Fruit fly (Drosophila melanogaster) whole organism, wandering third instar larva: ENCODE data around the gene inaE.

ENCODE experiments used
- Abd-B ChIP-seq: fragments of >200 bp; optimal IDR thresholded peaks from 2 replicates; lab custom pipeline; 2017; ENCODE audit warnings: missing biosample characterization, missing genetic modification characterization
- CG32264 ChIP-seq: fragments of 200-800 bp; sonication (Bioruptor generic); optimal IDR thresholded peaks from 2 replicates; lab custom pipeline; 2016; ENCODE audit warnings: missing biosample characterization, missing genetic modification characterization
- CG9705 ChIP-seq: fragments of 200-800 bp; sonication (Bioruptor generic); optimal IDR thresholded peaks from 2 replicates; lab custom pipeline; 2018; ENCODE audit warnings: missing biosample characterization, mild to moderate bottlenecking, missing genetic modification characterization
- CrebA ChIP-seq: fragments of 200-800 bp; sonication (Bioruptor generic); optimal IDR thresholded peaks from 2 replicates; lab custom pipeline; 2016; ENCODE audit warnings: missing biosample characterization, mild to moderate bottlenecking, missing genetic modification characterization, borderline replicate concordance
- Dfd ChIP-seq: fragments of >200 bp; optimal IDR thresholded peaks from 2 replicates; lab custom pipeline; 2017; ENCODE audit warnings: missing biosample characterization, missing genetic modification characterization
- Dif ChIP-seq: fragments of 200-275, 200-300 bp; sonication (Bioruptor generic); optimal IDR thresholded peaks from 2 replicates; lab custom pipeline; 2018; ENCODE audit warnings: missing biosample characterization, missing genetic modification characterization; ENCODE audit not compliant: partially characterized antibody
- GATAd ChIP-seq: sonication (Bioruptor generic); optimal IDR thresholded peaks from 2 replicates; lab custom pipeline; 2016; ENCODE audit warnings: missing biosample characterization, missing genetic modification characterization
- HLH106 ChIP-seq: fragments of 200-800 bp; optimal IDR thresholded peaks from 3 replicates; lab custom pipeline; 2019; ENCODE audit warnings: missing biosample characterization, mild to moderate bottlenecking, missing genetic modification characterization, moderate library complexity
- Hnf4 ChIP-seq: fragments of 200-800 bp; sonication (Bioruptor generic); optimal IDR thresholded peaks from 2 replicates; lab custom pipeline; 2016; ENCODE audit warnings: missing biosample characterization, mild to moderate bottlenecking, missing genetic modification characterization
- Hr78 ChIP-seq: fragments of >200 bp; optimal IDR thresholded peaks from 2 replicates; lab custom pipeline; 2017; ENCODE audit warnings: missing biosample characterization, missing genetic modification characterization
- Hr83 ChIP-seq: fragments of 200-300 bp; sonication (Bioruptor generic); optimal IDR thresholded peaks from 2 replicates; lab custom pipeline; 2016; ENCODE audit warnings: missing biosample characterization, mild to moderate bottlenecking, missing genetic modification characterization, moderate library complexity; ENCODE audit not compliant: poor library complexity, severe bottlenecking
- Jra ChIP-seq: sonication (Bioruptor generic); optimal IDR thresholded peaks from 2 replicates; lab custom pipeline; 2016; ENCODE audit warnings: missing biosample characterization, missing genetic modification characterization
- Mio ChIP-seq: sonication (Bioruptor generic); optimal IDR thresholded peaks from 2 replicates; lab custom pipeline; 2016; ENCODE audit warnings: missing biosample characterization, missing genetic modification characterization
- Myc ChIP-seq: fragments of >200 bp; optimal IDR thresholded peaks from 2 replicates; lab custom pipeline; 2017
- N ChIP-seq: fragments of >200 bp; optimal IDR thresholded peaks from 2 replicates; lab custom pipeline; 2018; ENCODE audit warnings: missing biosample characterization, missing external identifiers, missing genetic modification characterization
- OdsH ChIP-seq: fragments of 200-800 bp; sonication (Bioruptor generic); optimal IDR thresholded peaks from 2 replicates; lab custom pipeline; 2016; ENCODE audit warnings: missing biosample characterization, mild to moderate bottlenecking, missing genetic modification characterization
- Rel ChIP-seq, 2 experiments: fragments of 200-800 bp; sonication (Bioruptor generic) in 1 of 2; optimal IDR thresholded peaks; 2 replicates in 1 of 2; 3 replicates in 1 of 2; lab custom pipeline; 2016 to 2019; ENCODE audit warnings: mild to moderate bottlenecking in 2 of 2, missing biosample characterization in 2 of 2, missing genetic modification characterization in 2 of 2, moderate library complexity in 1 of 2
- Sp1 ChIP-seq: fragments of 200-800 bp; sonication (Bioruptor generic); optimal IDR thresholded peaks from 3 replicates; lab custom pipeline; 2019; ENCODE audit warnings: missing biosample characterization, mild to moderate bottlenecking, missing genetic modification characterization, moderate library complexity
- Vsx2 ChIP-seq: fragments of 200-300, 225-300 bp; sonication (Bioruptor generic); optimal IDR thresholded peaks from 2 replicates; lab custom pipeline; 2018; ENCODE audit warnings: missing biosample characterization, missing genetic modification characterization; ENCODE audit not compliant: partially characterized antibody
- br ChIP-seq: fragments of 200-800 bp; sonication (Bioruptor generic); optimal IDR thresholded peaks from 2 replicates; lab custom pipeline; 2016; ENCODE audit warnings: missing biosample characterization, missing genetic modification characterization
- brk ChIP-seq: fragments of 200-800 bp; sonication (Bioruptor generic); optimal IDR thresholded peaks from 2 replicates; lab custom pipeline; 2016; ENCODE audit warnings: missing biosample characterization, mild to moderate bottlenecking, missing genetic modification characterization
- dl ChIP-seq, 2 experiments: fragments of 175-275, 200-275 bp in 1 of 2; fragments of 200-275 bp in 1 of 2; sonication (Bioruptor generic); optimal IDR thresholded peaks; lab custom pipeline; 2018; ENCODE audit warnings: mild to moderate bottlenecking in 2 of 2, missing biosample characterization in 2 of 2, missing genetic modification characterization in 2 of 2, moderate library complexity in 2 of 2; ENCODE audit not compliant: partially characterized antibody in 2 of 2, insufficient read depth in 1 of 2
- dmrt93B ChIP-seq: fragments of 200-800 bp; sonication (Bioruptor generic); optimal IDR thresholded peaks from 2 replicates; lab custom pipeline; 2018; ENCODE audit warnings: missing biosample characterization, mild to moderate bottlenecking, missing genetic modification characterization
- dsf ChIP-seq: sonication (Bioruptor generic); optimal IDR thresholded peaks from 2 replicates; lab custom pipeline; 2016; ENCODE audit warnings: missing biosample characterization, missing genetic modification characterization, borderline replicate concordance
- ey ChIP-seq: fragments of 200-800 bp; sonication (Bioruptor generic); optimal IDR thresholded peaks from 2 replicates; lab custom pipeline; 2016; ENCODE audit warnings: missing biosample characterization, missing genetic modification characterization
- foxo ChIP-seq, 2 experiments: fragments of 200-800 bp; sonication (Bioruptor generic); optimal IDR thresholded peaks; 2 replicates in 1 of 2; 3 replicates in 1 of 2; lab custom pipeline; 2016 to 2017; ENCODE audit warnings: missing biosample characterization in 2 of 2, missing genetic modification characterization in 2 of 2
- fru ChIP-seq: fragments of 200-800 bp; sonication (Bioruptor generic); optimal IDR thresholded peaks from 3 replicates; lab custom pipeline; 2016; ENCODE audit warnings: missing biosample characterization, mild to moderate bottlenecking, missing genetic modification characterization
- h ChIP-seq: fragments of 200-800 bp; sonication (Bioruptor generic); optimal IDR thresholded peaks from 3 replicates; lab custom pipeline; 2016; ENCODE audit warnings: missing biosample characterization, mild to moderate bottlenecking, missing genetic modification characterization
- jim ChIP-seq: fragments of 175-275, 200-325 bp; sonication (Bioruptor generic); optimal IDR thresholded peaks from 2 replicates; lab custom pipeline; 2016; ENCODE audit warnings: missing biosample characterization, mild to moderate bottlenecking, missing genetic modification characterization
- lola ChIP-seq: fragments of >200 bp; optimal IDR thresholded peaks from 2 replicates; lab custom pipeline; 2017; ENCODE audit warnings: missing biosample characterization, missing genetic modification characterization
- pan ChIP-seq: fragments of >200 bp; optimal IDR thresholded peaks from 2 replicates; lab custom pipeline; 2017
- psq ChIP-seq: fragments of 200-800 bp; sonication (Bioruptor generic); optimal IDR thresholded peaks from 3 replicates; lab custom pipeline; 2017; ENCODE audit warnings: missing biosample characterization, mild to moderate bottlenecking, missing genetic modification characterization, moderate library complexity
- rgr ChIP-seq: fragments of 200-800 bp; sonication (Bioruptor generic); optimal IDR thresholded peaks from 3 replicates; lab custom pipeline; 2016; ENCODE audit warnings: missing biosample characterization, mild to moderate bottlenecking, missing genetic modification characterization
- sage ChIP-seq: fragments of 200-800 bp; sonication (Bioruptor generic); optimal IDR thresholded peaks from 2 replicates; lab custom pipeline; 2016; ENCODE audit warnings: missing biosample characterization, mild to moderate bottlenecking, missing genetic modification characterization
- sv ChIP-seq: fragments of 200-800 bp; sonication (Bioruptor generic); optimal IDR thresholded peaks from 3 replicates; lab custom pipeline; 2016; ENCODE audit warnings: missing biosample characterization, missing genetic modification characterization
- tai ChIP-seq: sonication (Bioruptor generic); optimal IDR thresholded peaks from 2 replicates; lab custom pipeline; 2016; ENCODE audit warnings: missing biosample characterization, missing genetic modification characterization
- usp ChIP-seq: fragments of >200 bp; optimal IDR thresholded peaks from 2 replicates; lab custom pipeline; 2017; ENCODE audit warnings: missing biosample characterization, missing genetic modification characterization
- woc ChIP-seq: sonication (Bioruptor generic); optimal IDR thresholded peaks from 2 replicates; lab custom pipeline; 2016; ENCODE audit warnings: missing biosample characterization, mild to moderate bottlenecking, missing genetic modification characterization

Gene inaE

DNA sequence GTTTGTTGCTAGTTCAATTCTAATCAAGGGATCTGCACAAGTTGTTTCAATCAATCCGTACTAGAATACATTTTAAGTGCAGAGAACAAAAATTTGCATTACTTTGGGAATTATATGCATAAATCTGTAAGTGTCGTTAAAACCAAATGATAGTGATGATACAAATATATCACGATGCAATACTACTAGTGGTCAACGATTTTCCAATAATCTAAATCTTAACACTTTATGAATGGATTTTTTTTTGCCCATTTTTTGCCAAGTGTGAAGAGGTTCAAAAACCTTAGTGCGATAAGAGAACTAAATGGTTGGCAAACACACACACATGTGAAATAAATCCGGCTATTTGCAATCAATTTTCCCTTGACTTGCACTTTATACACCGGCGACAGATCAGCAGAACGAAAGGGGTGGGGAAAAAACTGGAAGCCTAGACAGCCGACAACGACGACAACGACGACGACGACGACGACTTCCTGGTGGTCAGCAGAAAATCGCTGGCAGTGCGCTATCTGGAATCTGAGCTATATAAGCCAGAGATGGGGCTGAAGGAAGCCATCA is 24.4 kb upstream of the inaE start, which contains the start of gene Yp3:
TSS of gene Yp3 (plus strand) at position 558 of the 561 bp plus-strand sequence.
- TF ChIP-seq Hr78 (GFP tag; lab: Kevin White, UChicago) (no peak), h (GFP tag; lab: Kevin White, UChicago) (no peak), dsf (GFP tag; lab: Kevin White, UChicago) (no peak), CrebA (GFP tag; lab: Kevin White, UChicago) (no peak), Hnf4 (GFP tag; lab: Kevin White, UChicago) (no peak)

DNA sequence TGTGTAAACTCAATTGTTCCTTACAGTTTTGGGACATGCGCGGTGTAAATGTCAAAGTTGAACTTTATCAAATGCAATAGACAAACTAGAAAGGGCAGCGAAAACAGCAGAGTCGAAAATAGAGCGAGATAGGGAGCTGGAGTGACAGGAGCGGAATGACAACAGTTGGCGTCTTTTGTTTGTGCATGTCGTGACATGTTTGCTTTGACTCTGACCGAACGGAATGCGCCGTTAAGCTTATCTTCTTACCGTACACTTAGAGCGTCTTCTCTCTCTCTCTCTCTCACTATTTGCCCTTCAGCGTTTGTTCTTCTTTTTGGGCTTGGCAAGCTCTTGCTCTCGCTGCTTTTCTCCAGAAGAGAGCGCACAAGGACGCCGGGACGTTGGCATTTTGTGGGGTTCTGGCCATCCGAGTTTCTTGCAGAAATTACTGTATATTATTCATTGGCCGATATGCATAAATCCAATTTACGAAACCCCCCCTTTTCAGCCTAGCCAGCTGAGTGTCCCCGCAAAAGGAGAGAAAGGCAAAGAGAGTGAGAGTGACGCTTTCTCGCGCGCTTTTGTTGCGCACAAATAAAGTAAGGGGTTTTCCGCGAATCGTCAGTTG is 21.6 kb upstream of the inaE start:
- TF ChIP-seq Rel (GFP tag; optimal IDR thresholded peaks at IDR 0.05; lab: Kevin White, UChicago) = no peak
- peak; percentile 74 for TF ChIP-seq Rel (tag; optimal IDR thresholded peaks at IDR 0.05; lab: Kevin White, UChicago)
- TF ChIP-seq psq = no peak

DNA sequence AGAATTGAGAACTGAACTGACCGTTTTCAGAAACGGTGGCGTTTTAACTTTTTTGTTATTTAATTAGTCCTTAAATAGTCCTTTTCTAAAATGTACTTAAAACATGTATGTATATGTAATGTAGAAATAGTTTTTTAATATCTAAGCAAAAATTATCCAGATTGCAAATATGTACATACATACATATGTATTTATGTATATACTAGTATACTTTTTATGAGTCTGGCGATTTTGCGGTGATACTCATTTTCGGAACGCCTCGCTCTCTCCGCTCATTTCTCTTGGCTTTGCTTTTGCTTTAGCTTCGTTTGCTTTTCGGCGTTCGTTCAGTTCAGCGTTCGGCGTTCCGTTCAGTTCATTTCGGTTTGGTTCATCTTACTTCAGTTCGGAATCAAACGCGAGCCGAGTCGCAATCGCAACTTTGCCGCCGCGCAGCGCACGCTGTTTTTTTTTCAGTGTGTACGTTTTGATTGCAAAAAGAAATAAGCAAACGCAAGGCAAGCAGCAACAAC is 21.1 kb upstream of the inaE start, which contains the start of gene rdgB:
TSS of gene rdgB (plus strand) at position 381 of the 512 bp plus-strand sequence.
- TF ChIP-seq brk (GFP tag; lab: Kevin White, UChicago) (no peak), sage (GFP tag; lab: Kevin White, UChicago) (peak; percentile 31), sv (GFP tag; lab: Kevin White, UChicago) (peak; percentile 78), Hr78 (GFP tag; lab: Kevin White, UChicago) (no peak), Vsx2 (GFP tag; lab: Kevin White, UChicago) (no peak), OdsH (GFP tag; lab: Kevin White, UChicago) (peak; percentile 80), CG9705 (GFP tag; lab: Kevin White, UChicago) (peak; percentile 70), Hr83 (GFP tag; lab: Kevin White, UChicago) (peak; percentile 8), dl (GFP tag; optimal IDR thresholded peaks at IDR 0.05; lab: Kevin White, UChicago; ENCODE audit: insufficient read depth in 1 of 2, partially characterized antibody in 2 of 2) (no peak), Sp1 (peak; percentile 81), CG32264 (GFP tag; lab: Kevin White, UChicago) (no peak), Jra (no peak), CrebA (GFP tag; lab: Kevin White, UChicago) (no peak), usp (no peak), rgr (GFP tag; lab: Kevin White, UChicago) (peak; percentile 65), psq (peak; percentile 89), lola (GFP tag; lab: Kevin White, UChicago) (no peak), ey (GFP tag; lab: Kevin White, UChicago) (peak; percentile 57), jim (GFP tag; lab: Kevin White, UChicago) (no peak), fru (GFP tag; lab: Kevin White, UChicago) (peak; percentile 72), Abd-B (no peak), N (no peak), Dfd (GFP tag; lab: Kevin White, UChicago) (no peak), dsf (GFP tag; lab: Kevin White, UChicago) (no peak), pan (lab: Kevin White, UChicago) (no peak), Myc (lab: Kevin White, UChicago) (no peak), foxo (GFP tag; optimal IDR thresholded peaks at IDR 0.05; lab: Kevin White, UChicago) (peak in 1 of 2 experiments; percentile 82), GATAd (GFP tag; lab: Kevin White, UChicago) (no peak), dmrt93B (GFP tag; lab: Kevin White, UChicago) (peak; percentile 84), Mio (GFP tag; lab: Kevin White, UChicago) (no peak), br (GFP tag; lab: Kevin White, UChicago) (peak; percentile 37), Hnf4 (GFP tag; lab: Kevin White, UChicago) (peak; percentile 58), HLH106 (tag; lab: Kevin White, UChicago) (peak; percentile 89), h (GFP tag; lab: Kevin White, UChicago) (peak; percentile 77), tai (GFP tag; lab: Kevin White, UChicago) (no peak), Dif (GFP tag; lab: Kevin White, UChicago) (peak; percentile 46), woc (GFP tag; lab: Kevin White, UChicago) (peak; percentile 70), Rel (GFP tag; optimal IDR thresholded peaks at IDR 0.05; lab: Kevin White, UChicago) (no peak), Rel (tag; optimal IDR thresholded peaks at IDR 0.05; lab: Kevin White, UChicago) (peak; percentile 56)
